Worm (Caenorhabditis elegans) whole organism, L1 larva: Measurements from ENCODE around the gene cutl-9.

Source experiments
- C04F5.9 ChIP-seq: sonication (generic microtip); optimal IDR thresholded peaks from 2 replicates; lab custom pipeline; 2016; ENCODE audit warnings: missing genetic modification characterization, missing compliant biosample characterization
- C16A3.4 ChIP-seq: fragments of 150-350 bp; optimal IDR thresholded peaks from 2 replicates; lab custom pipeline; 2014; ENCODE audit warnings: missing biosample characterization, missing genetic modification characterization
- aly-2 ChIP-seq: fragments of 150-350 bp; optimal IDR thresholded peaks from 2 replicates; lab custom pipeline; 2014; ENCODE audit warnings: missing biosample characterization, missing genetic modification characterization
- dsc-1 ChIP-seq: sonication (generic microtip); optimal IDR thresholded peaks from 2 replicates; lab custom pipeline; 2016; ENCODE audit warnings: mild to moderate bottlenecking, missing genetic modification characterization, missing compliant biosample characterization
- efl-1 ChIP-seq, 4 experiments: fragments of 150-350 bp; optimal IDR thresholded peaks in 3 of 4; peaks in 1 of 4; 1 replicate in 1 of 4; 2 replicates in 3 of 4; lab custom pipeline; 2014; ENCODE audit warnings: missing biosample characterization in 2 of 4, missing genetic modification characterization in 2 of 4, missing genetic modification reagents in 2 of 4
- egl-13 ChIP-seq: sonication (generic microtip); optimal IDR thresholded peaks from 2 replicates; lab custom pipeline; 2016; ENCODE audit warnings: missing genotype, missing genetic modification reagents, missing genetic modification characterization, missing compliant biosample characterization
- elt-2 ChIP-seq: sonication (generic microtip); optimal IDR thresholded peaks from 2 replicates; lab custom pipeline; 2016; ENCODE audit warnings: missing genetic modification characterization, mild to moderate bottlenecking, inconsistent platforms, missing compliant biosample characterization, missing genetic modification reagents
- elt-3 ChIP-seq, 6 experiments: fragments of 150-350 bp in 1 of 6; sonication (generic microtip); optimal IDR thresholded peaks; 2 replicates each; lab custom pipeline; 2017 to 2018; ENCODE audit warnings: missing biosample characterization in 6 of 6, missing genetic modification characterization in 6 of 6, inconsistent platforms in 1 of 6
- fkh-4 ChIP-seq: sonication (generic microtip); optimal IDR thresholded peaks from 2 replicates; lab custom pipeline; 2016; ENCODE audit warnings: missing compliant biosample characterization, missing genetic modification characterization, borderline replicate concordance
- fkh-8 ChIP-seq: sonication (generic microtip); optimal IDR thresholded peaks from 2 replicates; lab custom pipeline; 2016; ENCODE audit warnings: mild to moderate bottlenecking, missing genetic modification characterization, missing compliant biosample characterization
- hpl-2 ChIP-seq: fragments of 150-350 bp; optimal IDR thresholded peaks from 2 replicates; lab custom pipeline; 2014; ENCODE audit warnings: missing biosample characterization, missing genetic modification reagents, missing genetic modification characterization
- irx-1 ChIP-seq: sonication (generic microtip); optimal IDR thresholded peaks from 2 replicates; lab custom pipeline; 2016; ENCODE audit warnings: missing genetic modification characterization, missing compliant biosample characterization
- isw-1 ChIP-seq: fragments of 200-800 bp; sonication (Bioruptor generic); IDR thresholded peaks from 2 replicates; pipeline ENCODE4 v1.3.6; 2022; ENCODE audit warnings: missing genetic modification characterization, missing compliant biosample characterization
- lin-14 ChIP-seq: fragments of 200-800 bp; sonication (Bioruptor generic); optimal IDR thresholded peaks from 2 replicates; lab custom pipeline; 2018; ENCODE audit warnings: mild to moderate bottlenecking, missing genetic modification characterization, moderate library complexity, missing compliant biosample characterization
- lin-35 ChIP-seq, 2 experiments: fragments of 150-350 bp; optimal IDR thresholded peaks; 2 replicates each; lab custom pipeline; 2014; ENCODE audit warnings: missing biosample characterization in 2 of 2, missing genetic modification characterization in 2 of 2, missing genetic modification reagents in 2 of 2
- lir-3 ChIP-seq: sonication (generic microtip); optimal IDR thresholded peaks from 2 replicates; lab custom pipeline; 2016; ENCODE audit warnings: mild to moderate bottlenecking, missing genetic modification characterization, moderate library complexity, missing compliant biosample characterization; ENCODE audit not compliant: poor library complexity
- lsy-2 ChIP-seq, 2 experiments: fragments of 150-350 bp; optimal IDR thresholded peaks; 2 replicates each; lab custom pipeline; 2014; ENCODE audit warnings: missing biosample characterization in 2 of 2, missing genetic modification characterization in 2 of 2
- mef-2 ChIP-seq: fragments of 150-350 bp; optimal IDR thresholded peaks from 2 replicates; lab custom pipeline; 2014; ENCODE audit warnings: missing biosample characterization, missing genetic modification characterization
- mep-1 ChIP-seq: fragments of 150-350 bp; optimal IDR thresholded peaks from 2 replicates; lab custom pipeline; 2014; ENCODE audit warnings: missing biosample characterization, missing genetic modification characterization
- nhr-71 ChIP-seq: sonication (generic microtip); optimal IDR thresholded peaks from 2 replicates; lab custom pipeline; 2016; ENCODE audit warnings: mild to moderate bottlenecking, missing genetic modification characterization, moderate library complexity, missing compliant biosample characterization
- nhr-85 ChIP-seq: sonication (generic microtip); peaks from one replicate; lab custom pipeline; 2016; ENCODE audit warnings: missing genetic modification characterization, inconsistent platforms, missing compliant biosample characterization
- pax-3 ChIP-seq: fragments of 200-800 bp; sonication (Bioruptor generic); optimal IDR thresholded peaks from 2 replicates; lab custom pipeline; 2018; ENCODE audit warnings: mild to moderate bottlenecking, missing genetic modification characterization, moderate library complexity, missing compliant biosample characterization
- pqm-1 ChIP-seq: sonication (generic microtip); optimal IDR thresholded peaks from 3 replicates; lab custom pipeline; 2017; ENCODE audit warnings: missing biosample characterization, missing genetic modification characterization
- rnt-1 ChIP-seq: sonication (generic microtip); optimal IDR thresholded peaks from 2 replicates; lab custom pipeline; 2016; ENCODE audit warnings: mild to moderate bottlenecking, missing genetic modification characterization, moderate library complexity, missing compliant biosample characterization
- snpc-4 ChIP-seq: fragments of 150-350 bp; optimal IDR thresholded peaks from 2 replicates; lab custom pipeline; 2014; ENCODE audit warnings: missing biosample characterization, missing genetic modification characterization
- snu-23 ChIP-seq: sonication (generic microtip); optimal IDR thresholded peaks from 2 replicates; lab custom pipeline; 2016; ENCODE audit warnings: missing genetic modification characterization, missing compliant biosample characterization
- sox-4 ChIP-seq: sonication (generic microtip); optimal IDR thresholded peaks from 2 replicates; lab custom pipeline; 2016; ENCODE audit warnings: missing genetic modification characterization, missing compliant biosample characterization
- tbx-2 ChIP-seq: sonication (generic microtip); optimal IDR thresholded peaks from 2 replicates; lab custom pipeline; 2016; ENCODE audit warnings: missing genetic modification characterization, missing compliant biosample characterization
- unc-86 ChIP-seq: sonication (generic microtip); optimal IDR thresholded peaks from 2 replicates; lab custom pipeline; 2016; ENCODE audit warnings: missing genetic modification characterization, missing compliant biosample characterization
- vab-15 ChIP-seq: sonication (generic microtip); optimal IDR thresholded peaks from 2 replicates; lab custom pipeline; 2017; ENCODE audit warnings: missing genotype, mild to moderate bottlenecking, missing genetic modification characterization, missing compliant biosample characterization
- xbp-1 ChIP-seq: sonication (generic microtip); optimal IDR thresholded peaks from 2 replicates; lab custom pipeline; 2016; ENCODE audit warnings: missing genetic modification characterization, missing compliant biosample characterization
- zag-1 ChIP-seq: fragments of 150-350 bp; optimal IDR thresholded peaks from 2 replicates; lab custom pipeline; 2014; ENCODE audit warnings: missing biosample characterization, missing genetic modification characterization
- ztf-11 ChIP-seq, 2 experiments: sonication (generic microtip); optimal IDR thresholded peaks; 2 replicates each; lab custom pipeline; 2016 to 2017; ENCODE audit warnings: missing genetic modification characterization in 2 of 2, missing biosample characterization in 1 of 2, missing compliant biosample characterization in 1 of 2

cutl-9 gene

DNA sequence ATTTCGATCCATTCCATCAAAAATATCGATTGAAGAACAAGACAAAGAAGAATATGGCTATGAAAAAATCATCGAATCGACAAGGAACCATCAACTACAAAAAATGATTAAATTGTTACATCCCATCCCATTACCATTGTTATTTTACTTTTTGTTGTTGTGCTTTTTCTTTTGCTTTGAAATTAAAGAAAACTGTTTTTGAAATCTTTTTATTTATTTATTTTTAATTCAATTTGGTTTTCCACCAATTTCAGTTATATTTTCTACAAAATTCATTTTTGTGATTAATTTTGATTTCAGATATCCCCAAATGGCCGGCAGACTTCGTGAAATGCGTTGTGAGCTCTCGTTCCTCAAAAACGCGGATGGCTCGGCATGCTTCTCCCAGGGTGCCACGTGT is 29.6 kb upstream of the cutl-9 start, which contains the start of gene crn-5:
Gene crn-5 (plus strand): TSS at position 301 of the 400 bp plus-strand sequence.
- TF ChIP-seq hpl-2 (GFP tag; lab: Kevin White, UChicago) (no peak), rnt-1 (tag; lab: Kevin White, UChicago) (no peak), isw-1 (GFP tag; lab: Robert Waterston, UW) (no peak), egl-13 (tag; lab: Kevin White, UChicago) (no peak), irx-1 (tag; lab: Kevin White, UChicago) (no peak)

ce11 chrII:10594312-10594711 is 27.8 kb upstream of the cutl-9 start:
- TF ChIP-seq lir-3 (no peak), sox-4 (tag; lab: Kevin White, UChicago) (no peak), C04F5.9 (tag; lab: Kevin White, UChicago) (no peak), pax-3 (no peak), dsc-1 (no peak), C16A3.4 (no peak), xbp-1 (tag; lab: Kevin White, UChicago) (no peak), snpc-4 (no peak), tbx-2 (tag; lab: Kevin White, UChicago) (no peak), snu-23 (GFP tag; lab: Kevin White, UChicago) (no peak), elt-2 (tag; lab: Kevin White, UChicago) (no peak), nhr-71 (tag; lab: Kevin White, UChicago) (no peak)

DNA sequence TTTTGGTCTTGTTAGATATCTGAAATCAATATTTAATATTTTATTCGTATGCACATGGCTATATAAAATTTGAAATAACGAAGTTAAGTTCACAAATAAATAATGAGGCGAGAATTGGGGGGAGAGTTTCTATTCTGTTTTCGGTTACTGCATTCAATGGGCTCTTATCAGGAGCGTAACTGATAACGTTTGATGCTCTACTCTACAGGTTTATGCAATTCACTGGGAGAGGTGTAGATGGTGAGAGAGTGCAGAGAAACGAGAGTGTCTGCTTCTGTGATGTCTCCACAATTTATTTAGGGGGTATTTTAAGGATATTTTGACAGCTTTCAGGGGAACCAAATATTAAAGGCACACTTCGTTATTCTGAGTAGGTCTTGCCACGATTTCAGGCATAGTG is 27.3 kb upstream of the cutl-9 start, which contains the start of gene C14A4.6:
Gene C14A4.6 (minus strand): TSS at position 19 of the 400 bp plus-strand sequence.
- TF ChIP-seq lin-35 (GFP tag; optimal IDR thresholded peaks at IDR 0.05; lab: Kevin White, UChicago) (peak in 1 of 2 experiments; percentile 46), pqm-1 (peak; percentile 34), elt-2 (tag; lab: Kevin White, UChicago) (peak; percentile 79), efl-1 (optimal IDR thresholded peaks at IDR 0.05; lab: Kevin White, UChicago) (no peak), efl-1 (GFP tag; optimal IDR thresholded peaks at IDR 0.05 in 1 of 2; lab: Kevin White, UChicago) (no peak)

DNA sequence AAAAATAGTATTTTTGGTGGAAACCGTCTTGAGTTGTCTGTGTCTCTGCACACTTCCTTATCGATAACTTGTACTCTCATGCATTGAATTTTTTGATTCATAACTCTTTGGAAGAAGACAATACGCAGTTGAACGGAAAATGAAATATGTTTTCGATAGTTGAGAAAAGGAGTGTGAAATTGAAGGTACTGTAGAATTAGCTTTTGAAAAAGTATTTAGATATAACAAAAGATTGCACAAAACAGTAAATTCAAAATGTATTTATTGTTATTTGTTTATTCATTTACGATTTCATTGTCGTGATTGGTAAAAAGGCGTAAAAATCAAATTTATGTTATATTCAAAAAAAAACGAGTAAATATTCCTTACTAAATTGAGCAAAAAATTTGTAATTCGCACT is 25.6 kb upstream of the cutl-9 start, which contains the start of gene C14A4.7:
Gene C14A4.7 (minus strand): TSS at position 101 of the 400 bp plus-strand sequence.
- TF ChIP-seq vab-15 (tag; lab: Kevin White, UChicago) = no peak
- TF ChIP-seq elt-2 (tag; lab: Kevin White, UChicago) = peak; percentile 16
- TF ChIP-seq fkh-4 (tag; lab: Kevin White, UChicago) = no peak

DNA sequence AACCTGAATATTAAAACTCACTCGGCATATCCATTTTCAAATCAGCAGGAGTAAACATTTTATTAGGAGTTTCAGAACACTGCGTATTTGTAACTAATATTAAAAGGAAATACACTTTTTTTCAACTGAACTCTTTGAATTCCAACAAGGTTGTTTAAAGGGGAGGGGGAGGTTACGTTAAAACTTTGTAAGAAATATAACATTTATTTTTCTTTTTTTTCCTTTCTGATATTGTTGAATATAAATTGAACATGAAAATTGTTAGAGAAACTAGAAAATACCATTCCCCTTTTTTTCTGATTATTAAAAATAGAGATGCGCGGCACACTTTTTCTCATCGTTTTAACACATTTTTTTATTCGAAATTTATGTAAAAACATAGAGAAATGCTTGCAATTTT is 24.0 kb upstream of the cutl-9 start, which contains the start of gene C14A4.8:
Gene C14A4.8 (minus strand): TSS at position 101 of the 400 bp plus-strand sequence.
- TF ChIP-seq lsy-2 (tag; optimal IDR thresholded peaks at IDR 0.05; lab: Kevin White, UChicago) = no peak
- TF ChIP-seq zag-1 (tag; lab: Kevin White, UChicago) = no peak
- no peak for TF ChIP-seq mef-2 (tag; lab: Kevin White, UChicago)
- TF ChIP-seq elt-3 (tag; optimal IDR thresholded peaks at IDR 0.05; lab: Kevin White, UChicago) = no peak
- no peak for TF ChIP-seq lin-14 (GFP tag; lab: Kevin White, UChicago)
- TF ChIP-seq nhr-85 = no peak
- TF ChIP-seq fkh-8 (tag; lab: Kevin White, UChicago) = no peak
- TF ChIP-seq unc-86 (tag; lab: Kevin White, UChicago) = no peak
- TF ChIP-seq fkh-4 (tag; lab: Kevin White, UChicago) = no peak
- TF ChIP-seq mep-1 = no peak
- no peak for TF ChIP-seq ztf-11 (tag; optimal IDR thresholded peaks at IDR 0.05; lab: Kevin White, UChicago)
- no peak for TF ChIP-seq aly-2
